Fruit fly (Drosophila melanogaster) whole organism, embryonic: Measurements from ENCODE around the gene sws.

Source experiments
- Abd-B ChIP-seq: fragments of 200-800 bp; sonication (Bioruptor generic); optimal IDR thresholded peaks from 2 replicates; lab custom pipeline; 2018; ENCODE audit warnings: missing biosample characterization, mild to moderate bottlenecking, missing genetic modification characterization, moderate library complexity
- CG14667 ChIP-seq: fragments of 200-800 bp; sonication (Bioruptor generic); IDR thresholded peaks from 2 replicates; pipeline ENCODE4 v1.3.6; 2022; ENCODE audit warnings: missing biosample characterization, missing genetic modification characterization
- CG15696 ChIP-seq: fragments of 200-800 bp; sonication (Bioruptor generic); optimal IDR thresholded peaks from 2 replicates; lab custom pipeline; 2019; ENCODE audit warnings: missing biosample characterization, mild to moderate bottlenecking, missing genetic modification characterization, moderate library complexity
- CG16863 ChIP-seq: fragments of 200-800 bp; sonication (Bioruptor generic); optimal IDR thresholded peaks from 3 replicates; lab custom pipeline; 2016; ENCODE audit warnings: missing biosample characterization, missing genetic modification characterization
- CG17802 ChIP-seq: fragments of 200-800 bp; sonication (Bioruptor generic); optimal IDR thresholded peaks from 2 replicates; lab custom pipeline; 2018; ENCODE audit warnings: missing biosample characterization, mild to moderate bottlenecking, missing genetic modification characterization, moderate library complexity
- CG17829 ChIP-seq: fragments of 200-800 bp; optimal IDR thresholded peaks from 2 replicates; lab custom pipeline; 2019; ENCODE audit warnings: missing biosample characterization, mild to moderate bottlenecking, missing genetic modification characterization, moderate library complexity
- CG3163 ChIP-seq: fragments of 200-800 bp; sonication (Bioruptor generic); optimal IDR thresholded peaks from 3 replicates; lab custom pipeline; 2016; ENCODE audit warnings: missing biosample characterization, missing genetic modification characterization
- CG3281 ChIP-seq: fragments of 200-800 bp; sonication (Bioruptor generic); optimal IDR thresholded peaks from 3 replicates; lab custom pipeline; 2017; ENCODE audit warnings: missing biosample characterization, mild to moderate bottlenecking, missing genetic modification characterization
- CG34224 ChIP-seq: fragments of 200-800 bp; sonication (Bioruptor generic); IDR thresholded peaks from 3 replicates; pipeline ENCODE4 v1.3.6; 2022; ENCODE audit warnings: missing biosample characterization, missing genetic modification characterization; ENCODE audit not compliant: partially characterized antibody
- CG34376 ChIP-seq: fragments of 200-800 bp; sonication (Bioruptor generic); optimal IDR thresholded peaks from 2 replicates; lab custom pipeline; 2018; ENCODE audit warnings: missing biosample characterization, mild to moderate bottlenecking, missing genetic modification characterization
- CG43689 ChIP-seq: fragments of 200-800 bp; sonication (Bioruptor generic); IDR thresholded peaks from 2 replicates; pipeline ENCODE4 v1.3.6; 2022; ENCODE audit warnings: missing biosample characterization, missing genetic modification characterization
- CG4617 ChIP-seq: fragments of 200-800 bp; sonication (Bioruptor generic); optimal IDR thresholded peaks from 3 replicates; lab custom pipeline; 2016; ENCODE audit warnings: missing biosample characterization, missing genetic modification characterization, borderline replicate concordance
- CG4707 ChIP-seq: fragments of 200-800 bp; sonication (Bioruptor generic); optimal IDR thresholded peaks from 2 replicates; lab custom pipeline; 2018; ENCODE audit warnings: missing biosample characterization, mild to moderate bottlenecking, missing genetic modification characterization, moderate library complexity
- CG5245 ChIP-seq: fragments of 200-800 bp; sonication (Bioruptor generic); optimal IDR thresholded peaks from 3 replicates; lab custom pipeline; 2016; ENCODE audit warnings: missing biosample characterization, missing genetic modification characterization
- CG6254 ChIP-seq: fragments of 200-800 bp; sonication (Bioruptor generic); optimal IDR thresholded peaks from 3 replicates; lab custom pipeline; 2017; ENCODE audit warnings: mild to moderate bottlenecking, missing biosample characterization, missing genetic modification reagents, missing genetic modification characterization
- CG8089 ChIP-seq: fragments of 200-800 bp; sonication (Bioruptor generic); optimal IDR thresholded peaks from 3 replicates; lab custom pipeline; 2016; ENCODE audit warnings: missing biosample characterization, missing genetic modification characterization
- CTCF ChIP-seq: fragments of 200-800 bp; sonication (Bioruptor generic); optimal IDR thresholded peaks from 2 replicates; lab custom pipeline; 2017; ENCODE audit warnings: missing biosample characterization, mild to moderate bottlenecking, missing genetic modification characterization, moderate library complexity
- CrebB ChIP-seq: fragments of 200-800 bp; sonication (Bioruptor generic); optimal IDR thresholded peaks from 3 replicates; lab custom pipeline; 2018; ENCODE audit warnings: missing biosample characterization, mild to moderate bottlenecking, missing genetic modification characterization
- Dek ChIP-seq: fragments of 200-800 bp; sonication (Bioruptor generic); optimal IDR thresholded peaks from 3 replicates; lab custom pipeline; 2019; ENCODE audit warnings: missing biosample characterization, mild to moderate bottlenecking, missing genetic modification characterization, moderate library complexity
- Dip2 ChIP-seq: fragments of 200-800 bp; sonication (Bioruptor generic); IDR thresholded peaks from 2 replicates; pipeline ENCODE4 v1.3.6; 2022; ENCODE audit warnings: missing biosample characterization, missing genetic modification characterization
- H15 ChIP-seq: fragments of 200-800 bp; sonication (Bioruptor generic); IDR thresholded peaks from 3 replicates; pipeline ENCODE4 v1.3.6; 2022; ENCODE audit warnings: missing biosample characterization, missing genetic modification characterization
- HmgD ChIP-seq: fragments of 200-800 bp; sonication (Bioruptor generic); optimal IDR thresholded peaks from 3 replicates; lab custom pipeline; 2016; ENCODE audit warnings: missing biosample characterization, missing genetic modification characterization
- Hmr ChIP-seq: fragments of 200-800 bp; sonication (Bioruptor generic); optimal IDR thresholded peaks from 3 replicates; lab custom pipeline; 2017; ENCODE audit warnings: mild to moderate bottlenecking, missing biosample characterization, missing genetic modification reagents, missing genetic modification characterization
- Ravus ChIP-seq: fragments of 200-800 bp; sonication (Bioruptor generic); IDR thresholded peaks from 2 replicates; pipeline ENCODE4 v1.3.6; 2022; ENCODE audit warnings: missing biosample characterization, missing genetic modification characterization
- Rfx ChIP-seq: fragments of 200-800 bp; sonication (Bioruptor generic); IDR thresholded peaks from 2 replicates; pipeline ENCODE4 v1.3.6; 2022; ENCODE audit warnings: missing biosample characterization, missing genetic modification characterization
- Sin3A ChIP-seq: fragments of >200 bp; optimal IDR thresholded peaks from 2 replicates; lab custom pipeline; 2018
- Taf1 ChIP-seq: fragments of 200-800 bp; sonication (Bioruptor generic); IDR thresholded peaks from 2 replicates; pipeline ENCODE4 v1.3.6; 2022; ENCODE audit warnings: missing biosample characterization, missing genetic modification characterization
- abd-A ChIP-seq: fragments of 200-800 bp; sonication (Bioruptor generic); optimal IDR thresholded peaks from 3 replicates; lab custom pipeline; 2019; ENCODE audit warnings: missing biosample characterization, mild to moderate bottlenecking, missing genetic modification characterization, moderate library complexity
- aop ChIP-seq: fragments of 200-800 bp; sonication (Bioruptor generic); IDR thresholded peaks from 2 replicates; pipeline ENCODE4 v1.3.6; 2022; ENCODE audit warnings: missing biosample characterization, missing genetic modification characterization
- bigmax ChIP-seq: fragments of 200-800 bp; sonication (Bioruptor generic); optimal IDR thresholded peaks from 2 replicates; lab custom pipeline; 2018; ENCODE audit warnings: missing biosample characterization, mild to moderate bottlenecking, missing genetic modification characterization
- bowl ChIP-seq: fragments of 200-800 bp; sonication (Bioruptor generic); IDR thresholded peaks from 2 replicates; pipeline ENCODE4 v1.3.6; 2022; ENCODE audit warnings: missing biosample characterization, missing genetic modification characterization
- br ChIP-seq: fragments of >200 bp; optimal IDR thresholded peaks from 2 replicates; lab custom pipeline; 2017
- cg ChIP-seq: fragments of 200-800 bp; sonication (Bioruptor generic); optimal IDR thresholded peaks from 3 replicates; lab custom pipeline; 2019; ENCODE audit warnings: missing biosample characterization, mild to moderate bottlenecking, missing genetic modification characterization, moderate library complexity
- crp ChIP-seq, 2 experiments: fragments of 200-800 bp; sonication (Bioruptor generic); optimal IDR thresholded peaks; 2 replicates in 1 of 2; 3 replicates in 1 of 2; lab custom pipeline; 2017; ENCODE audit warnings: missing biosample characterization in 2 of 2, missing genetic modification characterization in 2 of 2, mild to moderate bottlenecking in 1 of 2, moderate library complexity in 1 of 2
- cwo ChIP-seq: fragments of 200-800 bp; sonication (Bioruptor generic); optimal IDR thresholded peaks from 3 replicates; lab custom pipeline; 2017; ENCODE audit warnings: missing biosample characterization, missing genetic modification characterization, mild to moderate bottlenecking, moderate library complexity, missing genetic modification reagents
- danr ChIP-seq: fragments of 200-800 bp; sonication (Bioruptor generic); IDR thresholded peaks from 2 replicates; pipeline ENCODE4 v1.3.6; 2022; ENCODE audit warnings: missing biosample characterization, missing genetic modification characterization
- gfzf ChIP-seq: fragments of 200-800 bp; sonication (Bioruptor generic); optimal IDR thresholded peaks from 2 replicates; lab custom pipeline; 2016; ENCODE audit warnings: missing biosample characterization, mild to moderate bottlenecking, missing genetic modification characterization, moderate library complexity
- hth ChIP-seq: fragments of >200 bp; optimal IDR thresholded peaks from 2 replicates; lab custom pipeline; 2017; ENCODE audit warnings: inconsistent platforms
- nau ChIP-seq: fragments of 200-800 bp; sonication (Bioruptor generic); optimal IDR thresholded peaks from 3 replicates; lab custom pipeline; 2017; ENCODE audit warnings: missing biosample characterization, mild to moderate bottlenecking, missing genetic modification characterization, missing genetic modification reagents
- pb ChIP-seq: fragments of 200-800 bp; sonication (Bioruptor generic); optimal IDR thresholded peaks from 3 replicates; lab custom pipeline; 2016; ENCODE audit warnings: missing biosample characterization, missing genetic modification characterization
- pho ChIP-seq: fragments of 200-800 bp; sonication (Bioruptor generic); optimal IDR thresholded peaks from 2 replicates; lab custom pipeline; 2016; ENCODE audit warnings: missing biosample characterization, missing genetic modification characterization
- ranshi ChIP-seq: fragments of 200-800 bp; sonication (Bioruptor generic); IDR thresholded peaks from 2 replicates; pipeline ENCODE4 v1.3.6; 2022; ENCODE audit warnings: missing biosample characterization, missing genetic modification characterization
- sd ChIP-seq: fragments of 200-800 bp; sonication (Bioruptor generic); optimal IDR thresholded peaks from 3 replicates; lab custom pipeline; 2018; ENCODE audit warnings: missing biosample characterization, mild to moderate bottlenecking, missing genetic modification characterization, moderate library complexity
- slp2 ChIP-seq: fragments of 200-800 bp; sonication (Bioruptor generic); optimal IDR thresholded peaks from 2 replicates; lab custom pipeline; 2016; ENCODE audit warnings: missing biosample characterization, missing genetic modification characterization
- tin ChIP-seq: fragments of 200-800 bp; sonication (Bioruptor generic); optimal IDR thresholded peaks from 3 replicates; lab custom pipeline; 2016; ENCODE audit warnings: missing biosample characterization, missing genetic modification characterization
- tll ChIP-seq, 2 experiments: fragments of 200-800 bp in 1 of 2; fragments of >200 bp in 1 of 2; sonication (Bioruptor generic) in 1 of 2; optimal IDR thresholded peaks; 2 replicates each; lab custom pipeline; 2017 to 2019; ENCODE audit warnings: missing biosample characterization in 2 of 2, missing genetic modification characterization in 2 of 2, mild to moderate bottlenecking in 1 of 2, moderate library complexity in 1 of 2
- toy ChIP-seq: fragments of 200-800 bp; sonication (Bioruptor generic); IDR thresholded peaks from 2 replicates; pipeline ENCODE4 v1.3.6; 2022; ENCODE audit warnings: missing biosample characterization, missing genetic modification characterization
- unpg ChIP-seq: fragments of 200-800 bp; sonication (Bioruptor generic); optimal IDR thresholded peaks from 3 replicates; lab custom pipeline; 2018; ENCODE audit warnings: missing biosample characterization, mild to moderate bottlenecking, missing genetic modification characterization, moderate library complexity
- vnd ChIP-seq: fragments of 200-800 bp; sonication (Bioruptor generic); IDR thresholded peaks from 3 replicates; pipeline ENCODE4 v1.3.6; 2022; ENCODE audit warnings: missing biosample characterization, missing genetic modification characterization; ENCODE audit not compliant: partially characterized antibody

sws gene

dm6 chrX:7935798-7936572, 32.1 kb downstream of the sws start, which contains the start of gene Ubr3 (continued):
- no peak for TF ChIP-seq tin (GFP tag; lab: Kevin White, UChicago)
- TF ChIP-seq CG4617, result peak; percentile 80
- no peak for TF ChIP-seq abd-A
- TF ChIP-seq HmgD (GFP tag; lab: Kevin White, UChicago), result peak; percentile 51
- TF ChIP-seq Dip2 (GFP tag; lab: Robert Waterston, UW), result no peak
- no peak for TF ChIP-seq Ravus (GFP tag; lab: Robert Waterston, UW)
- TF ChIP-seq slp2 (GFP tag; lab: Kevin White, UChicago), result peak; percentile 3
- peak in 1 of 2 experiments; percentile 65 for TF ChIP-seq crp (GFP tag; optimal IDR thresholded peaks at IDR 0.05; lab: Kevin White, UChicago)
- TF ChIP-seq Hmr, result peak; percentile 51
- no peak for TF ChIP-seq unpg (GFP tag; lab: Kevin White, UChicago)
- TF ChIP-seq vnd (GFP tag; lab: Robert Waterston, UW), result peak; percentile 73
- TF ChIP-seq CG34224 (GFP tag; lab: Robert Waterston, UW), result peak; percentile 66; the same call in 2 of the 3 replicates
- no peak for TF ChIP-seq bowl (GFP tag; lab: Robert Waterston, UW)
- no peak for TF ChIP-seq tll (GFP tag; optimal IDR thresholded peaks at IDR 0.05; lab: Kevin White, UChicago)
- TF ChIP-seq nau (GFP tag; lab: Kevin White, UChicago), result no peak
- no peak for TF ChIP-seq CG8089
- no peak for TF ChIP-seq aop
- TF ChIP-seq Abd-B (GFP tag; lab: Kevin White, UChicago), result peak; percentile 25
- no peak for TF ChIP-seq hth (lab: Kevin White, UChicago)
- TF ChIP-seq CG15696, result no peak
- TF ChIP-seq CG17829 (tag; lab: Kevin White, UChicago), result peak; percentile 28
- peak; percentile 42 for TF ChIP-seq Rfx (GFP tag; lab: Robert Waterston, UW)

dm6 chrX:7934679-7935078, 33.4 kb downstream of the sws start, which contains the start of gene RpS14b:
TSS of gene RpS14b (plus strand) at chrX:7934898.
- peak; percentile 21 for TF ChIP-seq sd (tag; lab: Kevin White, UChicago)
- peak; percentile 68 for TF ChIP-seq CG3281 (GFP tag; lab: Kevin White, UChicago)
- peak; percentile 53 for TF ChIP-seq pho (GFP tag; lab: Kevin White, UChicago)
- TF ChIP-seq CG16863, result peak; percentile 8
- peak; percentile 44 for TF ChIP-seq gfzf (GFP tag; lab: Kevin White, UChicago)
- TF ChIP-seq pb (GFP tag; lab: Kevin White, UChicago), result peak; percentile 51
- peak; percentile 8; the same call in 1 of the 2 replicates for TF ChIP-seq CG43689
- TF ChIP-seq br, result no peak
- peak; percentile 79 for TF ChIP-seq CG34376 (GFP tag; lab: Kevin White, UChicago)
- peak; percentile 6 for TF ChIP-seq bigmax (GFP tag; lab: Kevin White, UChicago)
- peak; percentile 46 for TF ChIP-seq Sin3A (lab: Kevin White, UChicago)
- TF ChIP-seq Dek (tag; lab: Kevin White, UChicago), result peak; percentile 6
- TF ChIP-seq CG5245 (GFP tag; lab: Kevin White, UChicago), result peak; percentile 20
- peak; percentile 10 for TF ChIP-seq cg (GFP tag; lab: Kevin White, UChicago)
- TF ChIP-seq CG6254 (GFP tag; lab: Kevin White, UChicago), result no peak
- peak; percentile 37 for TF ChIP-seq CG4617
- TF ChIP-seq CG4707 (GFP tag; lab: Kevin White, UChicago), result peak; percentile 1
- TF ChIP-seq CG14667 (GFP tag; lab: Robert Waterston, UW), result no peak
- peak; percentile 6 for TF ChIP-seq slp2 (GFP tag; lab: Kevin White, UChicago)
- peak; percentile 74 for TF ChIP-seq ranshi
- peak; percentile 9 for TF ChIP-seq CG3163 (GFP tag; lab: Kevin White, UChicago)
- no peak for TF ChIP-seq Taf1 (GFP tag; lab: Robert Waterston, UW)
- TF ChIP-seq CG17802 (tag; lab: Kevin White, UChicago), result no peak
- TF ChIP-seq CTCF (GFP tag; lab: Kevin White, UChicago), result peak; percentile 26
- TF ChIP-seq CrebB (tag; lab: Kevin White, UChicago), result peak; percentile 72
- peak; percentile 44; the same call in 1 of the 3 replicates for TF ChIP-seq H15
- TF ChIP-seq danr (GFP tag; lab: Robert Waterston, UW), result 0 out of 2 replicates have a peak, but pooled peaks have one; percentile 13
- TF ChIP-seq toy (GFP tag; lab: Robert Waterston, UW), result 0 out of 2 replicates have a peak, but pooled peaks have one; percentile 37
- TF ChIP-seq cwo (GFP tag; lab: Kevin White, UChicago), result peak; percentile 35
